Worm (Caenorhabditis elegans) whole organism, young adult: ENCODE data around the gene hal-2.
A peak's percentile ranks its signal among the peaks of the same experiment; 100 is the strongest.

Source experiments
- B0261.1 ChIP-seq: sonication (generic microtip); optimal IDR thresholded peaks from 2 replicates; lab custom pipeline; 2016; ENCODE audit warnings: mild to moderate bottlenecking, missing genetic modification characterization, moderate library complexity, missing compliant biosample characterization
- B0336.3 ChIP-seq: fragments of 200-800 bp; sonication (Bioruptor generic); IDR thresholded peaks from 2 replicates; pipeline ENCODE4 v1.3.6; 2022; ENCODE audit warnings: missing genetic modification characterization, missing compliant biosample characterization
- C17E4.6 ChIP-seq: fragments of 200-800 bp; sonication (Bioruptor generic); IDR thresholded peaks from 2 replicates; pipeline ENCODE4 v1.3.6; 2022; ENCODE audit warnings: missing genetic modification reagents, missing genetic modification characterization, missing compliant biosample characterization
- F10E7.11 ChIP-seq: sonication (generic microtip); optimal IDR thresholded peaks from 2 replicates; lab custom pipeline; 2017; ENCODE audit warnings: mild to moderate bottlenecking, missing genetic modification characterization, moderate library complexity, missing compliant biosample characterization
- F33H1.4 ChIP-seq: fragments of 200-800 bp; sonication (Bioruptor generic); IDR thresholded peaks from 2 replicates; pipeline ENCODE4 v1.3.6; 2022; ENCODE audit warnings: missing genetic modification reagents, missing genetic modification characterization, missing compliant biosample characterization
- F49E8.2 ChIP-seq: sonication (generic microtip); optimal IDR thresholded peaks from 3 replicates; lab custom pipeline; 2017; ENCODE audit warnings: missing genetic modification characterization, mild to moderate bottlenecking, missing compliant biosample characterization, antibody characterized with exemption, moderate library complexity; ENCODE audit not compliant: insufficient read depth
- F57A8.1 ChIP-seq: fragments of 200-800 bp; sonication (Bioruptor generic); optimal IDR thresholded peaks from 2 replicates; lab custom pipeline; 2018; ENCODE audit warnings: mild to moderate bottlenecking, missing genetic modification characterization, moderate library complexity, missing compliant biosample characterization
- K12H6.12 ChIP-seq: fragments of 200-800 bp; sonication (Bioruptor generic); optimal IDR thresholded peaks from 2 replicates; lab custom pipeline; 2018; ENCODE audit warnings: mild to moderate bottlenecking, missing genetic modification characterization, missing compliant biosample characterization
- T26A5.8 ChIP-seq: sonication (generic microtip); optimal IDR thresholded peaks from 2 replicates; lab custom pipeline; 2016; ENCODE audit warnings: missing genetic modification characterization, missing compliant biosample characterization
- Y53F4B.3 ChIP-seq: fragments of 200-800 bp; sonication (Bioruptor generic); IDR thresholded peaks from 2 replicates; pipeline ENCODE4 v1.3.6; 2022; ENCODE audit warnings: missing genetic modification reagents, missing genetic modification characterization, missing compliant biosample characterization
- Y53G8AR.9 ChIP-seq: fragments of 200-800 bp; sonication (Bioruptor generic); conservative IDR thresholded peaks from 2 replicates; pipeline ENCODE4 v1.3.6; 2022; ENCODE audit warnings: missing genetic modification reagents, missing genetic modification characterization, missing compliant biosample characterization
- Y67H2A.10 ChIP-seq: fragments of 200-800 bp; sonication (Bioruptor generic); conservative IDR thresholded peaks from 2 replicates; pipeline ENCODE4 v1.3.6; 2022; ENCODE audit warnings: missing genetic modification reagents, missing genetic modification characterization, missing compliant biosample characterization
- ZK185.1 ChIP-seq: sonication (generic microtip); optimal IDR thresholded peaks from 2 replicates; lab custom pipeline; 2016; ENCODE audit warnings: mild to moderate bottlenecking, missing genetic modification characterization, missing compliant biosample characterization; ENCODE audit not compliant: poor library complexity, severe bottlenecking
- atf-7 ChIP-seq: sonication (generic microtip); optimal IDR thresholded peaks from 2 replicates; lab custom pipeline; 2017; ENCODE audit warnings: mild to moderate bottlenecking, missing genetic modification characterization, missing compliant biosample characterization
- athp-1 ChIP-seq: sonication (generic microtip); optimal IDR thresholded peaks from 2 replicates; lab custom pipeline; 2017; ENCODE audit warnings: mild to moderate bottlenecking, missing genetic modification characterization, missing compliant biosample characterization
- attf-5 ChIP-seq: fragments of 200-800 bp; sonication (Bioruptor generic); optimal IDR thresholded peaks from 2 replicates; lab custom pipeline; 2018; ENCODE audit warnings: mild to moderate bottlenecking, missing genetic modification characterization, missing compliant biosample characterization
- bed-2 ChIP-seq: fragments of 200-800 bp; sonication (Bioruptor generic); IDR thresholded peaks from 2 replicates; pipeline ENCODE4 v1.3.6; 2022; ENCODE audit warnings: missing genetic modification reagents, missing genetic modification characterization, missing compliant biosample characterization
- cebp-1 ChIP-seq, 2 experiments: fragments of 200-800 bp in 1 of 2; sonication (Bioruptor generic) in 1 of 2; sonication (generic microtip) in 1 of 2; IDR thresholded peaks in 1 of 2; optimal IDR thresholded peaks in 1 of 2; 2 replicates each; pipeline versions ENCODE4 v1.3.6 to Lab custom; 2017 to 2022; ENCODE audit warnings: missing compliant biosample characterization in 2 of 2, missing genetic modification characterization in 2 of 2, mild to moderate bottlenecking in 1 of 2, missing genetic modification reagents in 1 of 2, moderate library complexity in 1 of 2
- cebp-2 ChIP-seq: fragments of 200-800 bp; sonication (Bioruptor generic); IDR thresholded peaks from 2 replicates; pipeline ENCODE4 v1.3.6; 2022; ENCODE audit warnings: missing genetic modification characterization, missing compliant biosample characterization
- ceh-40 ChIP-seq: fragments of 200-800 bp; sonication (Bioruptor generic); IDR thresholded peaks from 2 replicates; pipeline ENCODE4 v1.3.6; 2022; ENCODE audit warnings: missing genetic modification characterization, missing compliant biosample characterization
- chd-7 ChIP-seq: sonication (generic microtip); optimal IDR thresholded peaks from 2 replicates; lab custom pipeline; 2016; ENCODE audit warnings: mild to moderate bottlenecking, missing genetic modification characterization, moderate library complexity, missing compliant biosample characterization
- die-1 ChIP-seq: sonication (generic microtip); optimal IDR thresholded peaks from 2 replicates; lab custom pipeline; 2016; ENCODE audit warnings: missing genotype, mild to moderate bottlenecking, missing genetic modification characterization, missing compliant biosample characterization
- dpl-1 ChIP-seq: fragments of 150-350 bp; optimal IDR thresholded peaks from 2 replicates; lab custom pipeline; 2014; ENCODE audit warnings: missing biosample characterization, missing genetic modification reagents, missing genetic modification characterization
- efl-1 ChIP-seq: fragments of 150-350 bp; optimal IDR thresholded peaks from 2 replicates; lab custom pipeline; 2014; ENCODE audit warnings: missing biosample characterization, missing genetic modification reagents, missing genetic modification characterization
- egrh-3 ChIP-seq: fragments of 200-800 bp; sonication (Bioruptor generic); IDR thresholded peaks from 2 replicates; pipeline ENCODE4 v1.3.6; 2022; ENCODE audit warnings: missing genetic modification reagents, missing genetic modification characterization, missing compliant biosample characterization
- fkh-3 ChIP-seq: sonication (generic microtip); optimal IDR thresholded peaks from 2 replicates; lab custom pipeline; 2016; ENCODE audit warnings: mild to moderate bottlenecking, missing genetic modification characterization, missing compliant biosample characterization
- him-1 ChIP-seq: sonication (generic microtip); optimal IDR thresholded peaks from 2 replicates; lab custom pipeline; 2016; ENCODE audit warnings: missing genotype, missing genetic modification reagents, missing genetic modification characterization, missing compliant biosample characterization
- hmg-1.2 ChIP-seq: fragments of 200-800 bp; sonication (Bioruptor generic); IDR thresholded peaks from 2 replicates; pipeline ENCODE4 v1.3.6; 2022; ENCODE audit warnings: missing genetic modification reagents, missing genetic modification characterization, missing compliant biosample characterization
- lir-1 ChIP-seq: fragments of 200-800 bp; sonication (Bioruptor generic); conservative IDR thresholded peaks from 2 replicates; pipeline ENCODE4 v1.3.6; 2022; ENCODE audit warnings: missing genetic modification reagents, missing genetic modification characterization, missing compliant biosample characterization
- madf-3 ChIP-seq: fragments of 200-800 bp; sonication (Bioruptor generic); IDR thresholded peaks from 2 replicates; pipeline ENCODE4 v1.3.6; 2022; ENCODE audit warnings: missing genetic modification reagents, missing genetic modification characterization, missing compliant biosample characterization
- mcd-1 ChIP-seq: fragments of 200-800 bp; sonication (Bioruptor generic); IDR thresholded peaks from 2 replicates; pipeline ENCODE4 v1.3.6; 2022; ENCODE audit warnings: missing genetic modification reagents, missing genetic modification characterization, missing compliant biosample characterization
- nfya-2 ChIP-seq: fragments of 200-800 bp; sonication (Bioruptor generic); IDR thresholded peaks from 2 replicates; pipeline ENCODE4 v1.3.6; 2022; ENCODE audit warnings: missing genetic modification reagents, missing genetic modification characterization, missing compliant biosample characterization
- nfyb-1 ChIP-seq: fragments of 200-800 bp; sonication (Bioruptor generic); IDR thresholded peaks from 2 replicates; pipeline ENCODE4 v1.3.6; 2022; ENCODE audit warnings: missing genetic modification reagents, missing genetic modification characterization, missing compliant biosample characterization
- pha-4 ChIP-seq: fragments of 150-350 bp; sonication (generic microtip); optimal IDR thresholded peaks from 2 replicates; lab custom pipeline; 2014; ENCODE audit warnings: missing biosample characterization, missing genetic modification reagents, missing genetic modification characterization
- rec-8 ChIP-seq, 2 experiments: sonication (generic microtip); optimal IDR thresholded peaks; 2 replicates each; lab custom pipeline; 2016; ENCODE audit warnings: mild to moderate bottlenecking in 2 of 2, missing genetic modification characterization in 2 of 2, missing genetic modification reagents in 2 of 2, missing genotype in 2 of 2, missing biosample characterization in 1 of 2, missing compliant biosample characterization in 1 of 2, moderate library complexity in 1 of 2
- sea-2 ChIP-seq: fragments of 200-800 bp; sonication (Bioruptor generic); IDR thresholded peaks from 2 replicates; pipeline ENCODE4 v1.3.6; 2022; ENCODE audit warnings: missing genetic modification characterization, missing compliant biosample characterization
- snpc-1.1 ChIP-seq: sonication (generic microtip); optimal IDR thresholded peaks from 2 replicates; lab custom pipeline; 2017; ENCODE audit warnings: missing genetic modification characterization, mild to moderate bottlenecking, missing compliant biosample characterization, antibody characterized with exemption, moderate library complexity, missing genotype, missing genetic modification reagents; ENCODE audit not compliant: insufficient read depth
- snpc-1.3 ChIP-seq: sonication (generic microtip); optimal IDR thresholded peaks from 2 replicates; lab custom pipeline; 2017; ENCODE audit warnings: missing genetic modification characterization, mild to moderate bottlenecking, missing compliant biosample characterization, antibody characterized with exemption, moderate library complexity, missing genotype, missing genetic modification reagents; ENCODE audit not compliant: insufficient read depth
- somi-1 ChIP-seq: fragments of 200-800 bp; sonication (Bioruptor generic); optimal IDR thresholded peaks from 2 replicates; lab custom pipeline; 2018; ENCODE audit warnings: mild to moderate bottlenecking, missing genetic modification characterization, missing compliant biosample characterization
- sptf-2 ChIP-seq: fragments of 200-800 bp; sonication (Bioruptor generic); optimal IDR thresholded peaks from 2 replicates; lab custom pipeline; 2018; ENCODE audit warnings: mild to moderate bottlenecking, missing genetic modification characterization, missing compliant biosample characterization
- unc-130 ChIP-seq: sonication (generic microtip); optimal IDR thresholded peaks from 2 replicates; lab custom pipeline; 2016; ENCODE audit warnings: missing genetic modification reagents, missing genetic modification characterization, missing compliant biosample characterization
- xnd-1 ChIP-seq: sonication (generic microtip); optimal IDR thresholded peaks from 2 replicates; lab custom pipeline; 2016; ENCODE audit warnings: missing genotype, missing genetic modification reagents, missing genetic modification characterization, missing compliant biosample characterization
- ztf-18 ChIP-seq: sonication (generic microtip); optimal IDR thresholded peaks from 2 replicates; lab custom pipeline; 2016; ENCODE audit warnings: missing genotype, mild to moderate bottlenecking, missing genetic modification characterization, missing compliant biosample characterization
- ztf-22 ChIP-seq: fragments of 200-800 bp; sonication (Bioruptor generic); optimal IDR thresholded peaks from 2 replicates; lab custom pipeline; 2018; ENCODE audit warnings: mild to moderate bottlenecking, missing genetic modification characterization, moderate library complexity, missing compliant biosample characterization
- ztf-25 ChIP-seq: fragments of 200-800 bp; sonication (Bioruptor generic); IDR thresholded peaks from 2 replicates; pipeline ENCODE4 v1.3.6; 2022; ENCODE audit warnings: missing genetic modification reagents, missing genetic modification characterization, missing compliant biosample characterization
- ztf-6 ChIP-seq: fragments of 200-800 bp; sonication (Bioruptor generic); IDR thresholded peaks from 2 replicates; pipeline ENCODE4 v1.3.6; 2022; ENCODE audit warnings: missing genetic modification reagents, missing genetic modification characterization, missing compliant biosample characterization

The hal-2 gene

DNA sequence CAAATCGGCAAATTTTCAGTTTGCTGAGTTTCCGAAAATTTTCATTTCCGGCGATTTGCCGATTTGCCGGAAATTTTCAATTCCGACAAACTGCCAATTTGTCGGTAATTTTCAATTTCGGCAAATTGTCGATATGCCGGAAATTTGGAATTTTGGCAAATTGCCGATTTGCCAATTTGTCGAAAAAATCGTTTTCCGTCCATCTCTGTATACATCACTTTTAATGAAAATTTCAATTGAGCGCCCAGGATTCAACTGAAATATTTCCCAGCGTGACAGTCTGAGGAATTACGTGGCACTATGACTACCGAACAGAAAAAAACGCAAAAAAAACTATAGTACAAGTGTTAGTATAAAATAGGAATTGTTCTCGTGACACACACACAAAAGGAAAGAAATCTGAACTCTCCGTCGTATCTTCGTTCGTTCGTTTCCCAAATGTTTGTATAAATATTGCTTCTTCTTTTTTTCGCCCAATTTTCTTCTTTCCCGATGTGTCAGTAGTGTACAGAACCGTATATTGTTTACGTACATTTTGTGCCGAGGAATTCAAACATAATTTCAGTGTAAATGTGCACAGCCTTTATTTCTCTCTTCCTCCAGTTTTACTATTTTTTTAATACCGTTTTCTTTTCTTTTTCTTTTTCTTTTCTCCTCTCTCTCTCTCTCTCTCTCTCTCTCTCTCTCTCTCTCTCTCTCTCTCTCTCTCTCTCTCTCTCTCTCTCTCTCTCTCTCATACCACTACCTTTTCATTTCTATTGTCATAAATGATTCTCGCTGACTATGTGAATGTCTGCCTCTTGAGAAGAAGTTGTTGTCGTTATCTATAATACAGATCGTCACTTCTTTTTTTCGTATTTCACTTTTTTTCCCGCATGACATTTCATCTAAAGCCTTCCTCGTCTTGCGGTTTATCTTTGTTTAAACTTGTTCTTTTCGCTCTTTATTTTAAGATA, 44.0 kb upstream of the hal-2 start (continued):
- TF ChIP-seq ztf-25 (GFP tag; lab: Robert Waterston, UW) (no peak), rec-8 (tag; optimal IDR thresholded peaks at IDR 0.05; lab: Kevin White, UChicago) (no peak), athp-1 (tag; lab: Kevin White, UChicago) (no peak), sptf-2 (GFP tag; lab: Kevin White, UChicago) (no peak), C17E4.6 (GFP tag; lab: Robert Waterston, UW) (no peak), Y67H2A.10 (no peak), K12H6.12 (no peak), ZK185.1 (tag; lab: Kevin White, UChicago) (no peak), F33H1.4 (GFP tag; lab: Robert Waterston, UW) (no peak), ztf-6 (GFP tag; lab: Robert Waterston, UW) (no peak), nfyb-1 (GFP tag; lab: Robert Waterston, UW) (no peak), egrh-3 (GFP tag; lab: Robert Waterston, UW) (peak; percentile 36; the same call in 1 of the 2 replicates), somi-1 (GFP tag; lab: Kevin White, UChicago) (peak; percentile 20), ceh-40 (no peak), B0261.1 (no peak), unc-130 (no peak), xnd-1 (no peak), T26A5.8 (tag; lab: Kevin White, UChicago) (no peak), bed-2 (no peak), fkh-3 (tag; lab: Kevin White, UChicago) (no peak), snpc-1.3 (tag; lab: Kevin White, UChicago) (no peak), sea-2 (GFP tag; lab: Robert Waterston, UW) (no peak), cebp-2 (GFP tag; lab: Robert Waterston, UW) (no peak), B0336.3 (GFP tag; lab: Robert Waterston, UW) (peak; percentile 25; the same call in 1 of the 2 replicates), dpl-1 (GFP tag; lab: Kevin White, UChicago) (no peak), attf-5 (GFP tag; lab: Kevin White, UChicago) (peak; percentile 5), snpc-1.1 (tag; lab: Kevin White, UChicago) (no peak), cebp-1 (GFP tag; IDR thresholded peaks at IDR 0.05; lab: Robert Waterston, UW) (no peak), cebp-1 (tag; optimal IDR thresholded peaks at IDR 0.05; lab: Kevin White, UChicago) (peak; percentile 41), Y53F4B.3 (no peak), mcd-1 (GFP tag; lab: Robert Waterston, UW) (no peak), die-1 (tag; lab: Kevin White, UChicago) (no peak), ztf-22 (GFP tag; lab: Kevin White, UChicago) (no peak), efl-1 (GFP tag; lab: Kevin White, UChicago) (no peak), ztf-18 (tag; lab: Kevin White, UChicago) (no peak), lir-1 (GFP tag; lab: Robert Waterston, UW) (no peak), F57A8.1 (no peak), pha-4 (tag; lab: Kevin White, UChicago) (no peak), hmg-1.2 (GFP tag; lab: Robert Waterston, UW) (peak; percentile 47; the same call in 1 of the 2 replicates), atf-7 (tag; lab: Kevin White, UChicago) (no peak), chd-7 (no peak), nfya-2 (no peak), F49E8.2 (tag; lab: Kevin White, UChicago) (no peak), him-1 (peak; percentile 68), F10E7.11 (tag; lab: Kevin White, UChicago) (no peak), Y53G8AR.9 (0 out of 2 replicates have a peak, but pooled peaks have one; percentile 18), madf-3 (GFP tag; lab: Robert Waterston, UW) (no peak)
